Fruit fly (Drosophila melanogaster): ENCODE results near the gene Trs33.

Trs33 gene

DNA sequence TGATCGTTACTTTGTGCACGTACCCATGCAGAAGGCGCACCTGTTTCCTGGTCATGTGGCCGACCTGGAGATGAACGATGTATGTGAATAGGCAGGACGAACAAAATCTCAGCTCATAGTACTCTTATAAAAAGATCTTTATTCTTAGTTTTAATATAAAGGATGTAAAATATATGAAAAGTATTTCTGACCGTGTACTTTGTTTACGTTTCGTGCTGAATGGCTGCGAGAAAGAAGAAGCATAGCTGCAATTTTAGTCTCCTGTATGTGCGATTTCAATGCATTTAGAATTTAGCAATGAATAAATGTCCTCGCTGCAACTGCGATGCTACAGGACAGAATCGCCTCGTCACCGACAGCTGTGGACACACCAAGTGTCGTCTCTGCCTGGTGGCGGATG lies 3.0 kb downstream of the Trs33 start, which contains the start of the genes CG42726 and CG42727 (continued):
- TF ChIP-seq CG5953 (GFP tag; IDR thresholded peaks at IDR 0.05) (no peak), Lim3 (GFP tag; IDR thresholded peaks at IDR 0.05) (no peak), Ada2b (GFP tag; IDR thresholded peaks at IDR 0.05) (no peak), h (optimal IDR thresholded peaks at IDR 0.05) (no peak), CG16815 (GFP tag; optimal IDR thresholded peaks at IDR 0.05) (no peak), Med (GFP tag) (peak; percentile 89), Gsc (GFP tag; IDR thresholded peaks at IDR 0.05) (no peak), CG13287 (GFP tag; IDR thresholded peaks at IDR 0.05; ENCODE audit: partially characterized antibody) (no peak; the same call in 1 of the 2 replicates), aop (GFP tag; IDR thresholded peaks at IDR 0.05) (no peak), CG6254 (GFP tag; optimal IDR thresholded peaks at IDR 0.05) (no peak), wor (GFP tag; IDR thresholded peaks at IDR 0.05) (no peak), sob (GFP tag; IDR thresholded peaks at IDR 0.05) (0 out of 2 replicates have a peak, but pooled peaks have one; percentile 42), kni (GFP tag; optimal IDR thresholded peaks at IDR 0.05) (peak; percentile 36), cato (GFP tag; optimal IDR thresholded peaks at IDR 0.05; ENCODE audit: borderline replicate concordance) (peak; percentile 0), pita (GFP tag; optimal IDR thresholded peaks at IDR 0.05) (no peak), disco-r (GFP tag; optimal IDR thresholded peaks at IDR 0.05) (no peak), ase (GFP tag; IDR thresholded peaks at IDR 0.05) (no peak), Asciz (GFP tag; optimal IDR thresholded peaks at IDR 0.05) (no peak), Oli (tag; optimal IDR thresholded peaks at IDR 0.05) (peak; percentile 26), nom (GFP tag; optimal IDR thresholded peaks at IDR 0.05) (no peak), hbn (GFP tag; IDR thresholded peaks at IDR 0.05; ENCODE audit: partially characterized antibody) (no peak), her (GFP tag; optimal IDR thresholded peaks at IDR 0.05) (no peak), H2.0 (GFP tag; IDR thresholded peaks at IDR 0.05) (0 out of 2 replicates have a peak, but pooled peaks have one; percentile 19), CG14667 (GFP tag; IDR thresholded peaks at IDR 0.05) (no peak), fd102C (GFP tag; optimal IDR thresholded peaks at IDR 0.05) (no peak), z (GFP tag; IDR thresholded peaks at IDR 0.05) (no peak), HHEX (GFP tag; optimal IDR thresholded peaks at IDR 0.05) (no peak), CG14860 (GFP tag; IDR thresholded peaks at IDR 0.05; ENCODE audit: partially characterized antibody) (no peak), CG12391 (tag; optimal IDR thresholded peaks at IDR 0.05) (peak; percentile 35), CG11093 (GFP tag; IDR thresholded peaks at IDR 0.05) (no peak), CG4282 (GFP tag; optimal IDR thresholded peaks at IDR 0.05) (no peak), CG15269 (tag; optimal IDR thresholded peaks at IDR 0.05) (peak; percentile 18), E2f1 (GFP tag; IDR thresholded peaks at IDR 0.05) (0 out of 2 replicates have a peak, but pooled peaks have one; percentile 13), ewg (GFP tag; optimal IDR thresholded peaks at IDR 0.05) (no peak), chn (GFP tag; optimal IDR thresholded peaks at IDR 0.05) (no peak), CG5245 (GFP tag; optimal IDR thresholded peaks at IDR 0.05) (no peak), CG30403 (GFP tag; optimal IDR thresholded peaks at IDR 0.05) (peak; percentile 45), repo (GFP tag; optimal IDR thresholded peaks at IDR 0.05) (no peak), CG11696 (GFP tag; IDR thresholded peaks at IDR 0.05) (peak; percentile 41; the same call in 1 of the 2 replicates), dati (GFP tag; IDR thresholded peaks at IDR 0.05) (no peak), Abd-B (GFP tag; optimal IDR thresholded peaks at IDR 0.05) (no peak), CG8359 (GFP tag; optimal IDR thresholded peaks at IDR 0.05; ENCODE audit: borderline replicate concordance) (no peak), chm (GFP tag; IDR thresholded peaks at IDR 0.05) (no peak), CG11695 (GFP tag; IDR thresholded peaks at IDR 0.05) (no peak), Bgb (GFP tag; IDR thresholded peaks at IDR 0.05; ENCODE audit: partially characterized antibody) (no peak), CG10654 (GFP tag; optimal IDR thresholded peaks at IDR 0.05) (peak; percentile 3), slbo (GFP tag; IDR thresholded peaks at IDR 0.05) (peak; percentile 58; the same call in 1 of the 2 replicates), Elba2 (GFP tag; optimal IDR thresholded peaks at IDR 0.05) (no peak), CG17359 (tag; optimal IDR thresholded peaks at IDR 0.05) (peak; percentile 28), az2 (GFP tag; optimal IDR thresholded peaks at IDR 0.05) (peak; percentile 2), CG18476 (GFP tag; optimal IDR thresholded peaks at IDR 0.05) (no peak)

Data from whole organism, embryonic.